Fruit fly (Drosophila melanogaster): ENCODE measurements around the gene CG3285.

DNA sequence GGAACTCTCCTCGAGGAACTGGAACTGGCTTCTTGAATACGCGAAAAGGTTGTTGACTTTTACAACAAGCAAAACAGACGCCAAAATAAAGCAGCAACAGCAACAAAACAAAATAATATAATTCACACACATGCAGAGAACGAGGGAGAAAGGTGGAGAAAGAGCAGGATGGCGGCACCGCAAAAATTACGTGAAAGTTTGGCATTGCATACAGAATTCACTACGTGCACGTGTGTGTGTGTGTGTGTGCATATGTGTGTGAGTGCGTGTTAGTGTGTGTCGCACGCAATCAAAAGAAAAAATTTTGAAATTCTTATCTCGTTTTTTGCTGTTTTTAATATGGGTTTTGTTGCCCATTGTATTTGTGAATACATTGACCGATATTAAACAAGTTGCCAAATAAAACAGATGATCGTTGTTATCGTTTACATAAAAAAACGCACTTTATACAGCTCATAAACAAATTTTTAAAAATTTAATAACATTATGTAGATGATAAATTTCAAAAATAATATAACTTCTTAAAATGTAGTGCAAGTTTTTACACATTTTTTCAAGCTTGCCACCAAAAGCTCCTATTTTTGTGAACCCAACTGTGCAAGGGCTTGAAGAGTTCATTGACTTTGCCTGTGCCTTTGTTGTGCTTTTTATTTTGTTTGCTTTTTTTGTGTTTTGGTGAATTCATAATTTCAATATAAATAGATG is 10.7 kb downstream of the CG3285 start:
- TF ChIP-seq CG8478 (optimal IDR thresholded peaks at IDR 0.05) (no peak), CTCF (optimal IDR thresholded peaks at IDR 0.05) (no peak)

All from S2 (cell line).